Fruit fly (Drosophila melanogaster) Kc167 (cell line): Measurements from ENCODE around the gene dbf.

ENCODE experiments used
- Myc ChIP-seq: fragments of >200 bp; optimal IDR thresholded peaks from 2 replicates; lab custom pipeline; 2017; ENCODE audit warnings: missing external identifiers
- h ChIP-seq: fragments of >200 bp; optimal IDR thresholded peaks from 3 replicates; lab custom pipeline; 2018; ENCODE audit warnings: missing external identifiers

DNA sequence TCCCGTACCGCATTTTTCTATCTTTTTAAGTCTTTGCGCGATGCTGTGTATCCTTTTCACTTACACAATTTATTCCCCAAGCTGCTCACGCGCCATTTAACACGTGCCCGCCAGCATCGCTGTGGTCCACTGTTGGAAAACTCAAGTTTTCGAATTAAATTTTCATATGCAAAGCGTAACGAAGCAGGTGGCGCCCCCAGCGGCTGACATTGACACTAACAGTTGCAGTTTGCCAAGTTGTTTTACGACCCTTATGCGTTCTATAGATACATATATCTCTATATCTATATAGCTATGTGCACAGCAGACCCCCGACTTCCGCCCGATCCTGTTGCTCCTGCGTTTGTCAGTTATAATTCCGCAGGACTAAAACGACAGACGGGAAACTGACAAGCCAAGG is 25.5 kb upstream of the dbf start:
- no peak for TF ChIP-seq h (lab: Kevin White, UChicago)
- TF ChIP-seq Myc (lab: Kevin White, UChicago), result no peak
